Worm (Caenorhabditis elegans) whole organism, young adult: ENCODE measurements around the gene vha-11.

Experiments used
- B0019.2 ChIP-seq: fragments of 200-800 bp; sonication (Bioruptor generic); conservative IDR thresholded peaks from 2 replicates; pipeline ENCODE4 v1.3.6; 2022; ENCODE audit warnings: missing genetic modification reagents, missing genetic modification characterization, missing compliant biosample characterization
- B0261.1 ChIP-seq: sonication (generic microtip); optimal IDR thresholded peaks from 2 replicates; lab custom pipeline; 2016; ENCODE audit warnings: mild to moderate bottlenecking, missing genetic modification characterization, moderate library complexity, missing compliant biosample characterization
- B0336.3 ChIP-seq: fragments of 200-800 bp; sonication (Bioruptor generic); IDR thresholded peaks from 2 replicates; pipeline ENCODE4 v1.3.6; 2022; ENCODE audit warnings: missing genetic modification characterization, missing compliant biosample characterization
- D2030.7 ChIP-seq: fragments of 200-800 bp; sonication (Bioruptor generic); IDR thresholded peaks from 2 replicates; pipeline ENCODE4 v1.3.6; 2022; ENCODE audit warnings: missing genetic modification reagents, missing genetic modification characterization, missing compliant biosample characterization
- F37B4.10 ChIP-seq: fragments of 200-800 bp; sonication (Bioruptor generic); IDR thresholded peaks from 2 replicates; pipeline ENCODE4 v1.3.6; 2022; ENCODE audit warnings: missing genetic modification characterization, missing compliant biosample characterization
- F39B2.1 ChIP-seq: fragments of 200-800 bp; sonication (Bioruptor generic); IDR thresholded peaks from 2 replicates; pipeline ENCODE4 v1.3.6; 2022; ENCODE audit warnings: missing genetic modification reagents, missing genetic modification characterization, missing compliant biosample characterization
- F49E8.2 ChIP-seq: sonication (generic microtip); optimal IDR thresholded peaks from 3 replicates; lab custom pipeline; 2017; ENCODE audit warnings: missing genetic modification characterization, mild to moderate bottlenecking, missing compliant biosample characterization, antibody characterized with exemption, moderate library complexity; ENCODE audit not compliant: insufficient read depth
- F52B5.7 ChIP-seq: sonication (generic microtip); optimal IDR thresholded peaks from 2 replicates; lab custom pipeline; 2016; ENCODE audit warnings: mild to moderate bottlenecking, missing genetic modification characterization, missing compliant biosample characterization
- F55B11.4 ChIP-seq: sonication (generic microtip); optimal IDR thresholded peaks from 2 replicates; lab custom pipeline; 2016; ENCODE audit warnings: missing compliant biosample characterization, missing genetic modification characterization, borderline replicate concordance; ENCODE audit not compliant: insufficient read depth
- F57C9.4 ChIP-seq: sonication (generic microtip); optimal IDR thresholded peaks from 2 replicates; lab custom pipeline; 2017; ENCODE audit warnings: mild to moderate bottlenecking, missing genetic modification characterization, missing compliant biosample characterization
- Y53F4B.3 ChIP-seq: fragments of 200-800 bp; sonication (Bioruptor generic); IDR thresholded peaks from 2 replicates; pipeline ENCODE4 v1.3.6; 2022; ENCODE audit warnings: missing genetic modification reagents, missing genetic modification characterization, missing compliant biosample characterization
- Y67H2A.10 ChIP-seq: fragments of 200-800 bp; sonication (Bioruptor generic); conservative IDR thresholded peaks from 2 replicates; pipeline ENCODE4 v1.3.6; 2022; ENCODE audit warnings: missing genetic modification reagents, missing genetic modification characterization, missing compliant biosample characterization
- Y95B8A.8 ChIP-seq: fragments of 200-800 bp; sonication (Bioruptor generic); IDR thresholded peaks from 2 replicates; pipeline ENCODE4 v1.3.6; 2022; ENCODE audit warnings: missing genetic modification reagents, missing genetic modification characterization, missing compliant biosample characterization
- ZK185.1 ChIP-seq: sonication (generic microtip); optimal IDR thresholded peaks from 2 replicates; lab custom pipeline; 2016; ENCODE audit warnings: mild to moderate bottlenecking, missing genetic modification characterization, missing compliant biosample characterization; ENCODE audit not compliant: poor library complexity, severe bottlenecking
- ama-1 ChIP-seq, 3 experiments: fragments of 150-350 bp in 1 of 3; sonication (generic microtip) in 2 of 3; optimal IDR thresholded peaks; 2 replicates each; lab custom pipeline; 2014 to 2018; ENCODE audit warnings: missing biosample characterization in 2 of 3, missing genetic modification characterization in 2 of 3, missing genetic modification reagents in 2 of 3
- attf-6 ChIP-seq: fragments of 200-800 bp; sonication (Bioruptor generic); IDR thresholded peaks from 2 replicates; pipeline ENCODE4 v1.3.6; 2022; ENCODE audit warnings: missing genetic modification reagents, missing genetic modification characterization, missing compliant biosample characterization
- ccch-3 ChIP-seq: fragments of 200-800 bp; sonication (Bioruptor generic); optimal IDR thresholded peaks from 2 replicates; lab custom pipeline; 2018; ENCODE audit warnings: mild to moderate bottlenecking, missing genetic modification characterization, missing compliant biosample characterization
- ceh-27 ChIP-seq: fragments of 200-800 bp; sonication (Bioruptor generic); optimal IDR thresholded peaks from 2 replicates; lab custom pipeline; 2018; ENCODE audit warnings: mild to moderate bottlenecking, missing genetic modification characterization, moderate library complexity, missing compliant biosample characterization
- ceh-40 ChIP-seq: fragments of 200-800 bp; sonication (Bioruptor generic); IDR thresholded peaks from 2 replicates; pipeline ENCODE4 v1.3.6; 2022; ENCODE audit warnings: missing genetic modification characterization, missing compliant biosample characterization
- ceh-91 ChIP-seq: fragments of 200-800 bp; sonication (Bioruptor generic); IDR thresholded peaks from 2 replicates; pipeline ENCODE4 v1.3.6; 2022; ENCODE audit warnings: missing genetic modification reagents, missing genetic modification characterization, missing compliant biosample characterization
- die-1 ChIP-seq: sonication (generic microtip); optimal IDR thresholded peaks from 2 replicates; lab custom pipeline; 2016; ENCODE audit warnings: missing genotype, mild to moderate bottlenecking, missing genetic modification characterization, missing compliant biosample characterization
- dox-1 ChIP-seq: fragments of 200-800 bp; sonication (Bioruptor generic); IDR thresholded peaks from 2 replicates; pipeline ENCODE4 v1.3.6; 2022; ENCODE audit warnings: missing genetic modification reagents, missing genetic modification characterization, missing compliant biosample characterization
- dpff-1 ChIP-seq: sonication (generic microtip); optimal IDR thresholded peaks from 2 replicates; lab custom pipeline; 2017; ENCODE audit warnings: mild to moderate bottlenecking, missing genetic modification characterization, missing compliant biosample characterization
- efl-1 ChIP-seq: fragments of 150-350 bp; optimal IDR thresholded peaks from 2 replicates; lab custom pipeline; 2014; ENCODE audit warnings: missing biosample characterization, missing genetic modification reagents, missing genetic modification characterization
- egl-18 ChIP-seq: fragments of 200-800 bp; sonication (Bioruptor generic); IDR thresholded peaks from 2 replicates; pipeline ENCODE4 v1.3.6; 2022; ENCODE audit warnings: missing genetic modification reagents, missing genetic modification characterization, missing compliant biosample characterization
- egl-44 ChIP-seq: fragments of 200-800 bp; sonication (Bioruptor generic); IDR thresholded peaks from 2 replicates; pipeline ENCODE4 v1.3.6; 2022; ENCODE audit warnings: missing genetic modification reagents, missing genetic modification characterization, missing compliant biosample characterization
- fkh-3 ChIP-seq: sonication (generic microtip); optimal IDR thresholded peaks from 2 replicates; lab custom pipeline; 2016; ENCODE audit warnings: mild to moderate bottlenecking, missing genetic modification characterization, missing compliant biosample characterization
- hlh-12 ChIP-seq: sonication (generic microtip); optimal IDR thresholded peaks from 2 replicates; lab custom pipeline; 2016; ENCODE audit warnings: missing genetic modification characterization, missing compliant biosample characterization
- hmg-20 ChIP-seq: fragments of 200-800 bp; sonication (Bioruptor generic); IDR thresholded peaks from 2 replicates; pipeline ENCODE4 v1.3.6; 2022; ENCODE audit warnings: missing genetic modification reagents, missing genetic modification characterization, missing compliant biosample characterization
- hrde-1 ChIP-seq: sonication (generic microtip); optimal IDR thresholded peaks from 2 replicates; lab custom pipeline; 2016; ENCODE audit warnings: missing genetic modification characterization, mild to moderate bottlenecking, missing compliant biosample characterization, moderate library complexity, missing genotype, missing genetic modification reagents, borderline replicate concordance
- hsf-1 ChIP-seq: fragments of 200-800 bp; sonication (Bioruptor generic); IDR thresholded peaks from 2 replicates; pipeline ENCODE4 v1.3.6; 2022; ENCODE audit warnings: missing genetic modification reagents, missing genetic modification characterization, missing compliant biosample characterization
- let-526 ChIP-seq: fragments of 200-800 bp; sonication (Bioruptor generic); IDR thresholded peaks from 2 replicates; pipeline ENCODE4 v1.3.6; 2022; ENCODE audit warnings: missing genetic modification reagents, missing genetic modification characterization, missing compliant biosample characterization
- let-607 ChIP-seq, 2 experiments: fragments of 200-800 bp in 1 of 2; sonication (Bioruptor generic) in 1 of 2; sonication (generic microtip) in 1 of 2; optimal IDR thresholded peaks; 2 replicates each; lab custom pipeline; 2016 to 2018; ENCODE audit warnings: mild to moderate bottlenecking in 2 of 2, missing compliant biosample characterization in 2 of 2, missing genetic modification characterization in 2 of 2, moderate library complexity in 2 of 2, missing genotype in 1 of 2
- lsy-27 ChIP-seq: sonication (generic microtip); optimal IDR thresholded peaks from 2 replicates; lab custom pipeline; 2017; ENCODE audit warnings: missing genetic modification characterization, mild to moderate bottlenecking, missing compliant biosample characterization, antibody characterized with exemption, missing genotype, borderline replicate concordance; ENCODE audit not compliant: insufficient read depth
- madf-6 ChIP-seq: fragments of 200-800 bp; sonication (Bioruptor generic); IDR thresholded peaks from 2 replicates; pipeline ENCODE4 v1.3.6; 2022; ENCODE audit warnings: missing genetic modification reagents, missing genetic modification characterization, missing compliant biosample characterization
- mcd-1 ChIP-seq: fragments of 200-800 bp; sonication (Bioruptor generic); IDR thresholded peaks from 2 replicates; pipeline ENCODE4 v1.3.6; 2022; ENCODE audit warnings: missing genetic modification reagents, missing genetic modification characterization, missing compliant biosample characterization
- mel-28 ChIP-seq: sonication (generic microtip); optimal IDR thresholded peaks from 2 replicates; lab custom pipeline; 2016; ENCODE audit warnings: borderline replicate concordance, mild to moderate bottlenecking, missing genetic modification characterization, missing compliant biosample characterization
- nhr-27 ChIP-seq: fragments of 200-800 bp; sonication (Bioruptor generic); optimal IDR thresholded peaks from 2 replicates; lab custom pipeline; 2018; ENCODE audit warnings: mild to moderate bottlenecking, missing genetic modification characterization, moderate library complexity, missing compliant biosample characterization
- pbrm-1 ChIP-seq: fragments of 200-800 bp; sonication (Bioruptor generic); IDR thresholded peaks from 2 replicates; pipeline ENCODE4 v1.3.6; 2022; ENCODE audit warnings: missing genetic modification reagents, missing genetic modification characterization, missing compliant biosample characterization
- repo-1 ChIP-seq: sonication (generic microtip); optimal IDR thresholded peaks from 2 replicates; lab custom pipeline; 2017; ENCODE audit warnings: mild to moderate bottlenecking, missing genetic modification characterization, missing compliant biosample characterization
- sdz-38 ChIP-seq: sonication (generic microtip); optimal IDR thresholded peaks from 2 replicates; lab custom pipeline; 2016; ENCODE audit warnings: missing genotype, missing genetic modification characterization, missing compliant biosample characterization
- somi-1 ChIP-seq: fragments of 200-800 bp; sonication (Bioruptor generic); optimal IDR thresholded peaks from 2 replicates; lab custom pipeline; 2018; ENCODE audit warnings: mild to moderate bottlenecking, missing genetic modification characterization, missing compliant biosample characterization
- tbx-9 ChIP-seq: sonication (generic microtip); optimal IDR thresholded peaks from 2 replicates; lab custom pipeline; 2016; ENCODE audit warnings: borderline replicate concordance, missing genetic modification characterization, inconsistent platforms, missing compliant biosample characterization
- zfh-2 ChIP-seq: fragments of 200-800 bp; sonication (Bioruptor generic); conservative IDR thresholded peaks from 2 replicates; pipeline ENCODE4 v1.3.6; 2022; ENCODE audit warnings: missing genetic modification reagents, missing genetic modification characterization, missing compliant biosample characterization
- ztf-26 ChIP-seq: sonication (generic microtip); optimal IDR thresholded peaks from 2 replicates; lab custom pipeline; 2017; ENCODE audit warnings: missing genetic modification characterization, missing compliant biosample characterization
- ztf-3 ChIP-seq: fragments of 200-800 bp; sonication (Bioruptor generic); optimal IDR thresholded peaks from 2 replicates; lab custom pipeline; 2018; ENCODE audit warnings: mild to moderate bottlenecking, missing genetic modification characterization, missing compliant biosample characterization

The vha-11 gene

ce11 chrIV:2313721-2314683, at the start of gene vha-11 (continued):
- TF ChIP-seq D2030.7 (GFP tag; lab: Robert Waterston, UW) (no peak), ccch-3 (GFP tag; lab: Kevin White, UChicago) (no peak), mcd-1 (GFP tag; lab: Robert Waterston, UW) (peak; percentile 78), hsf-1 (GFP tag; lab: Robert Waterston, UW) (no peak), ama-1 (optimal IDR thresholded peaks at IDR 0.05; lab: Kevin White, UChicago) (peak; percentile 34), ama-1 (GFP tag; optimal IDR thresholded peaks at IDR 0.05; lab: Kevin White, UChicago) (no peak), tbx-9 (tag; lab: Kevin White, UChicago) (no peak), nhr-27 (tag; lab: Kevin White, UChicago) (no peak), hmg-20 (GFP tag; lab: Robert Waterston, UW) (no peak), Y95B8A.8 (GFP tag; lab: Robert Waterston, UW) (0 out of 2 replicates have a peak, but pooled peaks have one; percentile 39), egl-18 (no peak), ceh-40 (GFP tag; lab: Robert Waterston, UW) (0 out of 2 replicates have a peak, but pooled peaks have one; percentile 9), zfh-2 (no peak), B0019.2 (GFP tag; lab: Robert Waterston, UW) (no peak), let-526 (GFP tag; lab: Robert Waterston, UW) (no peak), die-1 (no peak), fkh-3 (tag; lab: Kevin White, UChicago) (peak; percentile 72), hlh-12 (tag; lab: Kevin White, UChicago) (no peak), mel-28 (tag; lab: Kevin White, UChicago) (no peak), let-607 (tag; optimal IDR thresholded peaks at IDR 0.05; lab: Kevin White, UChicago) (peak in 1 of 2 experiments; percentile 12), F52B5.7 (tag; lab: Kevin White, UChicago) (no peak), F55B11.4 (tag; lab: Kevin White, UChicago) (no peak), ztf-3 (GFP tag; lab: Kevin White, UChicago) (no peak), dpff-1 (tag; lab: Kevin White, UChicago) (no peak), Y67H2A.10 (no peak), sdz-38 (tag; lab: Kevin White, UChicago) (no peak), hrde-1 (tag; lab: Kevin White, UChicago) (no peak), ZK185.1 (tag; lab: Kevin White, UChicago) (no peak), repo-1 (tag; lab: Kevin White, UChicago) (no peak), B0261.1 (tag; lab: Kevin White, UChicago) (no peak), F37B4.10 (GFP tag; lab: Robert Waterston, UW) (no peak), attf-6 (GFP tag; lab: Robert Waterston, UW) (no peak), ceh-27 (GFP tag; lab: Kevin White, UChicago) (no peak), ceh-91 (GFP tag; lab: Robert Waterston, UW) (no peak), F49E8.2 (tag; lab: Kevin White, UChicago) (no peak), F39B2.1 (GFP tag; lab: Robert Waterston, UW) (no peak), efl-1 (GFP tag; lab: Kevin White, UChicago) (no peak), egl-44 (GFP tag; lab: Robert Waterston, UW) (0 out of 2 replicates have a peak, but pooled peaks have one; percentile 19), B0336.3 (GFP tag; lab: Robert Waterston, UW) (peak; percentile 15; the same call in 1 of the 2 replicates), madf-6 (GFP tag; lab: Robert Waterston, UW) (no peak), somi-1 (GFP tag; lab: Kevin White, UChicago) (no peak), Y53F4B.3 (GFP tag; lab: Robert Waterston, UW) (no peak), pbrm-1 (GFP tag; lab: Robert Waterston, UW) (no peak), F57C9.4 (tag; lab: Kevin White, UChicago) (no peak), dox-1 (GFP tag; lab: Robert Waterston, UW) (no peak), ztf-26 (tag; lab: Kevin White, UChicago) (peak; percentile 32), lsy-27 (no peak)
